Worm (Caenorhabditis elegans) whole organism, L4/young adult: Measurements from ENCODE around the gene T16G1.5.

Experiments used
- W03F9.2 ChIP-seq: fragments of 150-350 bp; optimal IDR thresholded peaks from 2 replicates; lab custom pipeline; 2014; ENCODE audit warnings: missing biosample characterization, missing genetic modification characterization
- dao-5 ChIP-seq: sonication (generic microtip); optimal IDR thresholded peaks from 2 replicates; lab custom pipeline; 2016; ENCODE audit warnings: missing genotype, missing genetic modification characterization, moderate library complexity, missing compliant biosample characterization
- him-1 ChIP-seq: sonication (generic microtip); optimal IDR thresholded peaks from 2 replicates; lab custom pipeline; 2016; ENCODE audit warnings: missing genotype, missing genetic modification reagents, missing genetic modification characterization, missing compliant biosample characterization

T16G1.5 gene

ce11 chrV:12939434-12939833, at the start of gene T16G1.5:
T16G1.5 (minus strand) TSS chrV:12939552.
- no peak for TF ChIP-seq W03F9.2 (tag; lab: Kevin White, UChicago)
- no peak for TF ChIP-seq him-1 (tag; lab: Kevin White, UChicago)
- no peak for TF ChIP-seq dao-5 (tag; lab: Kevin White, UChicago)

ce11 chrV:12988256-12988655, 48.9 kb upstream of the T16G1.5 start, which contains the start of gene F15B9.8:
F15B9.8 (plus strand) TSS chrV:12988556.
- TF ChIP-seq dao-5 (tag; lab: Kevin White, UChicago) (no peak), W03F9.2 (tag; lab: Kevin White, UChicago) (no peak), him-1 (tag; lab: Kevin White, UChicago) (no peak)

DNA sequence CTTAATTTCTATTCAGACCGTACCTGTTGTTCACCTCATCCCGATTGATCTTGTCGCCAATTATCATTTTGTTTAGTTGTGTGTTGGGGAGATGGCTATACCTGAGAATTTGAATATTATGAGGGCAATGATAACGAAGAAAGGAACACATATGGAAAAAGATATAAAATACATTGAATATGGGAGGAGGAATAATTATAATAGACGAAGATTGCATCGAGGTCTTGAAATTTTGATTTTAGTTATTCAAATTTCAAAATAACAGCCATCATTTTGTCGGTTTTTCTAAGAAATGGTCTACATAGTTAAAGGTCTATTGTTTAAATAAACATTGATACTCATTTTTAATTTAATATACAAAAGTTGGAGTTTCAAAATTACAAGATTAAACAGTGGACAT, 47.7 kb upstream of the T16G1.5 start, which contains the start of gene shw-3:
shw-3 (minus strand) TSS at position 101 of the 400 bp plus-strand sequence.
- TF ChIP-seq dao-5 (tag; lab: Kevin White, UChicago) = no peak
- TF ChIP-seq him-1 (tag; lab: Kevin White, UChicago) = no peak
- no peak for TF ChIP-seq W03F9.2 (tag; lab: Kevin White, UChicago)

DNA sequence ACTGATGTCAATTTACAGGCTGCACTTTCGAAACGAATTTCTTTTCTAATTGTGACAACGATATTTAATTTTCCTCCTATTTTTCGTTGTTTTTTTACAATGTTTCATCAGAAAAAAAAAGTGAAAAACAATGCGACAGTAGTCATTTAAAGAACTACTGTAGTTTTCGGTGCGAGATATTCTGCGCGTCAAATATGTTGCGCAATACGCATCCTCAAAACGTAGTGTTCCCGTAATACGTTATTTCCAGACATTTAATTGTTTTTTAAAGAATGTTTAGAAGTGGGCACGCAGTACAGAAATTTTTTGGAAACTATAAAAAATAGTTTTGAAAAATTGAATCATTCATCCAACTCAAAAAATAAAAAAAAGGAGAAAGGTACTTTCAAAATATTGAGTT, 34.7 kb upstream of the T16G1.5 start:
- no peak for TF ChIP-seq dao-5 (tag; lab: Kevin White, UChicago)
- no peak for TF ChIP-seq W03F9.2 (tag; lab: Kevin White, UChicago)
- TF ChIP-seq him-1 (tag; lab: Kevin White, UChicago) = no peak

ce11 chrV:12970575-12971160, 31.3 kb upstream of the T16G1.5 start, which contains the start of gene pnn-1:
pnn-1 (plus strand) TSS chrV:12971110.
- TF ChIP-seq him-1 (tag; lab: Kevin White, UChicago) (no peak), W03F9.2 (tag; lab: Kevin White, UChicago) (peak; percentile 29)

- TF ChIP-seq W03F9.2 (tag; lab: Kevin White, UChicago) (no peak), dao-5 (tag; lab: Kevin White, UChicago) (no peak), him-1 (tag; lab: Kevin White, UChicago) (no peak)
These were observed 29.2 kb upstream of the T16G1.5 start, which contains the start of gene lin-46 for ce11 chrV:12968555-12968954. lin-46 (plus strand) TSS chrV:12968855.

DNA sequence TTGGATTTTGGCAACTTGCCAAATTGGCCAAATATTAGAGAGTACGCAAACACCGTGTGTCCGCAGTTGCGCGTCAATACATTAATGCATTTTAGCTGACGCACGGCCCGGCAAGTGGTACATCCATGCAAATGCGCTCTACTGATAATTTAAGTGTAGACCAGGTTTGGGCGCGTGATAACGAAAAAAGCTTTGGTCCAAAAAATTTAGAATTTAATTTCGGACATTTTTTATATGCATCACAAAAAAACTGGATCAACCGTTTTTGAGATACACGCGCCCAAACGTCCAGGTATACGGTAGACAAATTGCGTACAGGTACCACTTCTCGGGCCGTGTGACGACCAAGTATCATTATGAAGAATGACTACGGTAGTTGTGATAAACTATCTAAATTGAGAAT, 28.6 kb upstream of the T16G1.5 start, which contains the start of gene R186.8:
R186.8 (minus strand) TSS at position 58 of the 403 bp plus-strand sequence.
- peak; percentile 55 for TF ChIP-seq him-1 (tag; lab: Kevin White, UChicago)
- peak; percentile 3 for TF ChIP-seq W03F9.2 (tag; lab: Kevin White, UChicago)

DNA sequence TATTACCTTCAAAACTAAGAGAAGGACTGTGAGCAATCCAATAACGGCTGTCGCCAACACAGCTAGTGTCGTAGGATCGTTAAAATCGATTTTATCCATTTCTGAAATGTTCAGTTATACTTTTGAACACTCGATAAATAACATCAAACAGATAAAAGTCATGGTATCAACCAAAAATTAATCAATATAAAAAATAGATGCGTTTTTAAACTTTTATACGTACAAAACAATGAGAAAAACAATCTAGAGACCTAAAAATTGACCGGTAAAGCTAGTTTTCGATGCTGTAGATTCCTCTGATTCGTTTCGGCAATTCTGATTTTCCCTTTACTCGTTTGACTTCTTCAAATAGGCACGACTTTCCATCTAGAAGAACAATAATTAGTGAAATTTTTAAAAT, 27.8 kb upstream of the T16G1.5 start, which contains the start of gene R186.3:
R186.3 (minus strand) TSS at position 101 of the 400 bp plus-strand sequence.
- TF ChIP-seq W03F9.2 (tag; lab: Kevin White, UChicago) (no peak), him-1 (tag; lab: Kevin White, UChicago) (no peak), dao-5 (tag; lab: Kevin White, UChicago) (no peak)

- TF ChIP-seq dao-5 (tag; lab: Kevin White, UChicago) (no peak), him-1 (tag; lab: Kevin White, UChicago) (no peak), W03F9.2 (tag; lab: Kevin White, UChicago) (no peak)
These were observed 24.7 kb upstream of the T16G1.5 start, which contains the start of gene srd-35 for ce11 chrV:12964076-12964475. srd-35 (plus strand) TSS chrV:12964376.

DNA sequence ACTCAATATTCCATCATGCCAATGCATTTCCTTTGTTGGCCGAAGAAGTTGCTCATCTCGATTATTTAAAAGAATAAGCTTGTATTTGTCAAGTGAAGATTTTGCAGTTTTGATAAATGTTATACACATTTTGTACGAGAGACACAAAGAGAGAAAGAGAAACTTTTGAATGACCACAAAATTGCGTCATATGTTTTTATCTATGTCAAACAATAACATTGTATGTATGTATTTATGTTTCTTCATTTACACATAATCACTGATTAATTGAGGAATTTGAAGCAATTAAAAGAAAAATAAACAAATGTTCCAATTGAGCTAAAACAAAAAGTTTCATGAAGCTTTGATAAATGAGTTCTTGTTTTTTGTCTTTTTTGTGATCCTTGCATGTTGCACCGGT, 23.8 kb upstream of the T16G1.5 start, which contains the start of gene hrg-9:
hrg-9 (minus strand) TSS at position 152 of the 400 bp plus-strand sequence.
- TF ChIP-seq dao-5 (tag; lab: Kevin White, UChicago) = no peak
- TF ChIP-seq W03F9.2 (tag; lab: Kevin White, UChicago) = no peak
- no peak for TF ChIP-seq him-1 (tag; lab: Kevin White, UChicago)

ce11 chrV:12961085-12961560, 21.8 kb upstream of the T16G1.5 start, which contains the start of gene mpst-7:
mpst-7 (minus strand) TSS chrV:12961135.
- no peak for TF ChIP-seq him-1 (tag; lab: Kevin White, UChicago)
- no peak for TF ChIP-seq W03F9.2 (tag; lab: Kevin White, UChicago)
- no peak for TF ChIP-seq dao-5 (tag; lab: Kevin White, UChicago)

DNA sequence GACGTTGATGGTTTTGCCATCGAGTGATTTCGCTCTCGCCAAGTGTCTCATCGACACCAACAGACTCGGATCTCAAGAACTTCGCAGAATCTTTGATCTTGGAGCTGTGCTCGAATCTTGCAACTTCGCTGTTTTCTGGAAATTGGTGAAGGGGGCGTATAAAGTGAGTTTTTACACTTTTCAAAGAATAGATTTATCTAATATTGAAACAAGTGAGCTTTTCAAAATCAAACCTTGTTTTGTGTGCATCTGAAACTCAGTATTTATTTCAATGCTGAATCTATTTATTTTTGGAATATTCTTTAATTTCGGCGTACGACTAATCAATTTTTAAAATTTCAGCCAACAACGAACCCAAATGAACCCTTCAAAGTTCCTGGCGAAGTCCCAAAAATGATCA, 14.9 kb upstream of the T16G1.5 start:
- TF ChIP-seq dao-5 (tag; lab: Kevin White, UChicago) = no peak
- TF ChIP-seq W03F9.2 (tag; lab: Kevin White, UChicago) = no peak
- no peak for TF ChIP-seq him-1 (tag; lab: Kevin White, UChicago)

- TF ChIP-seq him-1 (tag; lab: Kevin White, UChicago) (no peak), W03F9.2 (tag; lab: Kevin White, UChicago) (no peak), dao-5 (tag; lab: Kevin White, UChicago) (no peak)
These were observed 14.3 kb upstream of the T16G1.5 start, which contains the start of gene eif-3.K for ce11 chrV:12953702-12954101. eif-3.K (plus strand) TSS chrV:12954002.
